Fruit fly (Drosophila melanogaster) whole organism, embryonic: ENCODE measurements around the gene CheB38c.

Experiments used
- Asciz ChIP-seq: fragments of 200-800 bp; sonication (Bioruptor generic); optimal IDR thresholded peaks from 2 replicates; lab custom pipeline; 2017; ENCODE audit warnings: missing biosample characterization, mild to moderate bottlenecking, missing genetic modification characterization, missing genetic modification reagents
- Atf6 ChIP-seq: fragments of 200-800 bp; sonication (Bioruptor generic); IDR thresholded peaks from 2 replicates; pipeline ENCODE4 v1.3.6; 2022; ENCODE audit warnings: missing biosample characterization, missing genetic modification characterization
- Awh ChIP-seq: fragments of 200-800 bp; sonication (Bioruptor generic); IDR thresholded peaks from 2 replicates; pipeline ENCODE4, ENCODE4 v1.3.6; 2022; ENCODE audit warnings: missing biosample characterization, missing genetic modification characterization
- CG10274 ChIP-seq: fragments of 200-800 bp; sonication (Bioruptor generic); optimal IDR thresholded peaks from 3 replicates; lab custom pipeline; 2017; ENCODE audit warnings: missing biosample characterization, mild to moderate bottlenecking, missing genetic modification characterization
- CG12391 ChIP-seq: fragments of 200-800 bp; sonication (Bioruptor generic); optimal IDR thresholded peaks from 3 replicates; lab custom pipeline; 2018; ENCODE audit warnings: missing biosample characterization, mild to moderate bottlenecking, missing genetic modification characterization, moderate library complexity
- CG13287 ChIP-seq: fragments of 200-800 bp; sonication (Bioruptor generic); IDR thresholded peaks from 2 replicates; pipeline ENCODE4 v1.3.6; 2022; ENCODE audit warnings: missing biosample characterization, missing genetic modification characterization; ENCODE audit not compliant: partially characterized antibody
- CG14050 ChIP-seq: fragments of 200-800 bp; sonication (Bioruptor generic); IDR thresholded peaks from 3 replicates; pipeline ENCODE4 v1.3.6; 2022; ENCODE audit warnings: missing biosample characterization, missing genetic modification characterization
- CG15269 ChIP-seq: fragments of 200-800 bp; sonication (Bioruptor generic); optimal IDR thresholded peaks from 2 replicates; lab custom pipeline; 2018; ENCODE audit warnings: missing biosample characterization, mild to moderate bottlenecking, missing genetic modification characterization, moderate library complexity
- CG1529 ChIP-seq: fragments of 200-800 bp; sonication (Bioruptor generic); optimal IDR thresholded peaks from 3 replicates; lab custom pipeline; 2018; ENCODE audit warnings: missing biosample characterization, missing genetic modification characterization
- CG17359 ChIP-seq: fragments of 200-800 bp; sonication (Bioruptor generic); optimal IDR thresholded peaks from 3 replicates; lab custom pipeline; 2018; ENCODE audit warnings: missing biosample characterization, mild to moderate bottlenecking, missing genetic modification characterization, moderate library complexity
- CG18262 ChIP-seq: fragments of 200-800 bp; optimal IDR thresholded peaks from 3 replicates; lab custom pipeline; 2019; ENCODE audit warnings: missing biosample characterization, mild to moderate bottlenecking, missing genetic modification characterization, moderate library complexity
- CG2678 ChIP-seq: fragments of 200-800 bp; sonication (Bioruptor generic); optimal IDR thresholded peaks from 3 replicates; lab custom pipeline; 2019; ENCODE audit warnings: missing biosample characterization, mild to moderate bottlenecking, missing genetic modification characterization, moderate library complexity
- CG31388 ChIP-seq: fragments of 200-800 bp; sonication (Bioruptor generic); optimal IDR thresholded peaks from 2 replicates; lab custom pipeline; 2016; ENCODE audit warnings: missing biosample characterization, missing genetic modification characterization
- CG32767 ChIP-seq: fragments of 200-800 bp; sonication (Bioruptor generic); IDR thresholded peaks from 2 replicates; pipeline ENCODE4 v1.3.6; 2022; ENCODE audit warnings: missing biosample characterization, missing genetic modification characterization
- CG4282 ChIP-seq: fragments of 200-800 bp; sonication (Bioruptor generic); optimal IDR thresholded peaks from 2 replicates; lab custom pipeline; 2016; ENCODE audit warnings: missing biosample characterization, missing genetic modification characterization
- CG4424 ChIP-seq: fragments of 200-800 bp; sonication (Bioruptor generic); optimal IDR thresholded peaks from 3 replicates; lab custom pipeline; 2016; ENCODE audit warnings: missing biosample characterization, missing genetic modification characterization
- CG5180 ChIP-seq: fragments of 200-800 bp; sonication (Bioruptor generic); optimal IDR thresholded peaks from 3 replicates; lab custom pipeline; 2017; ENCODE audit warnings: missing biosample characterization, missing genetic modification characterization, mild to moderate bottlenecking, moderate library complexity, missing genetic modification reagents
- CG7556 ChIP-seq: fragments of 200-800 bp; sonication (Bioruptor generic); optimal IDR thresholded peaks from 2 replicates; lab custom pipeline; 2017; ENCODE audit warnings: missing biosample characterization, mild to moderate bottlenecking, missing genetic modification characterization
- CG7745 ChIP-seq: fragments of 200-800 bp; sonication (Bioruptor generic); optimal IDR thresholded peaks from 2 replicates; lab custom pipeline; 2018; ENCODE audit warnings: missing biosample characterization, mild to moderate bottlenecking, missing genetic modification characterization, moderate library complexity
- CG8944 ChIP-seq: fragments of 200-800 bp; sonication (Bioruptor generic); optimal IDR thresholded peaks from 3 replicates; lab custom pipeline; 2016; ENCODE audit warnings: missing biosample characterization, missing genetic modification characterization
- CG9437 ChIP-seq: fragments of 200-800 bp; sonication (Bioruptor generic); optimal IDR thresholded peaks from 2 replicates; lab custom pipeline; 2018; ENCODE audit warnings: missing biosample characterization, mild to moderate bottlenecking, missing genetic modification characterization
- CkIIα-i1 ChIP-seq: fragments of 200-800 bp; sonication (Bioruptor generic); IDR thresholded peaks from 2 replicates; pipeline ENCODE4 v1.3.6; 2022; ENCODE audit warnings: missing biosample characterization, missing genetic modification characterization
- D19A ChIP-seq: fragments of 200-800 bp; optimal IDR thresholded peaks from 3 replicates; lab custom pipeline; 2019; ENCODE audit warnings: missing biosample characterization, mild to moderate bottlenecking, missing genetic modification characterization, moderate library complexity
- E2f2 ChIP-seq: fragments of 200-800 bp; sonication (Bioruptor generic); IDR thresholded peaks from 2 replicates; pipeline ENCODE4 v1.3.6; 2022; ENCODE audit warnings: missing biosample characterization, missing genetic modification characterization
- Hr51 ChIP-seq, 2 experiments: fragments of 200-800 bp; sonication (Bioruptor generic); optimal IDR thresholded peaks; 2 replicates in 1 of 2; 3 replicates in 1 of 2; lab custom pipeline; 2016 to 2018; ENCODE audit warnings: missing biosample characterization in 2 of 2, missing genetic modification characterization in 2 of 2, mild to moderate bottlenecking in 1 of 2, moderate library complexity in 1 of 2
- Lpt ChIP-seq: fragments of >200 bp; optimal IDR thresholded peaks from 2 replicates; lab custom pipeline; 2018; ENCODE audit warnings: missing biosample characterization, missing genetic modification characterization
- Mad ChIP-seq: fragments of 200-800 bp; sonication (Bioruptor generic); optimal IDR thresholded peaks from 2 replicates; lab custom pipeline; 2016; ENCODE audit warnings: missing biosample characterization, missing genetic modification characterization
- NfI ChIP-seq: fragments of 200-800 bp; sonication (Bioruptor generic); optimal IDR thresholded peaks from 3 replicates; lab custom pipeline; 2018; ENCODE audit warnings: missing biosample characterization, mild to moderate bottlenecking, missing genetic modification characterization, moderate library complexity
- Oaz ChIP-seq: fragments of 200-800 bp; sonication (Bioruptor generic); IDR thresholded peaks from 2 replicates; pipeline ENCODE4 v1.3.6; 2022; ENCODE audit warnings: missing biosample characterization, missing genetic modification characterization
- Oli ChIP-seq: fragments of 200-800 bp; sonication (Bioruptor generic); optimal IDR thresholded peaks from 2 replicates; lab custom pipeline; 2018; ENCODE audit warnings: missing biosample characterization, mild to moderate bottlenecking, missing genetic modification characterization, moderate library complexity
- Vsx1 ChIP-seq: fragments of 200-800 bp; sonication (Bioruptor generic); optimal IDR thresholded peaks from 2 replicates; lab custom pipeline; 2017; ENCODE audit warnings: missing biosample characterization, mild to moderate bottlenecking, missing genetic modification characterization, missing genetic modification reagents
- ap ChIP-seq: fragments of 200-800 bp; sonication (Bioruptor generic); IDR thresholded peaks from 2 replicates; pipeline ENCODE4 v1.3.6; 2022; ENCODE audit warnings: missing biosample characterization, missing genetic modification characterization
- cato ChIP-seq: fragments of 200-800 bp; sonication (Bioruptor generic); optimal IDR thresholded peaks from 2 replicates; lab custom pipeline; 2016; ENCODE audit warnings: missing biosample characterization, missing genetic modification characterization, borderline replicate concordance
- fd96Cb ChIP-seq: fragments of 200-800 bp; sonication (Bioruptor generic); optimal IDR thresholded peaks from 2 replicates; lab custom pipeline; 2018; ENCODE audit warnings: missing biosample characterization, mild to moderate bottlenecking, missing genetic modification characterization, moderate library complexity
- gem ChIP-seq: fragments of 200-800 bp; sonication (Bioruptor generic); optimal IDR thresholded peaks from 2 replicates; lab custom pipeline; 2019; ENCODE audit warnings: missing biosample characterization, mild to moderate bottlenecking, missing genetic modification characterization, moderate library complexity
- grau ChIP-seq: fragments of 200-800 bp; optimal IDR thresholded peaks from 3 replicates; lab custom pipeline; 2019; ENCODE audit warnings: missing biosample characterization, mild to moderate bottlenecking, missing genetic modification characterization, moderate library complexity
- gsb-n ChIP-seq: fragments of 200-800 bp; sonication (Bioruptor generic); optimal IDR thresholded peaks from 3 replicates; lab custom pipeline; 2018; ENCODE audit warnings: missing biosample characterization, mild to moderate bottlenecking, missing genetic modification characterization
- ham ChIP-seq: fragments of 200-800 bp; sonication (Bioruptor generic); IDR thresholded peaks from 2 replicates; pipeline ENCODE4 v1.3.6; 2022; ENCODE audit warnings: missing biosample characterization, missing genetic modification characterization
- nau ChIP-seq: fragments of 200-800 bp; sonication (Bioruptor generic); optimal IDR thresholded peaks from 3 replicates; lab custom pipeline; 2017; ENCODE audit warnings: missing biosample characterization, mild to moderate bottlenecking, missing genetic modification characterization, missing genetic modification reagents
- odd ChIP-seq: fragments of 200-800 bp; sonication (Bioruptor generic); optimal IDR thresholded peaks from 2 replicates; lab custom pipeline; 2017; ENCODE audit warnings: missing biosample characterization, mild to moderate bottlenecking, missing genetic modification characterization
- rib ChIP-seq: fragments of 200-800 bp; sonication (Bioruptor generic); IDR thresholded peaks from 2 replicates; pipeline ENCODE4 v1.3.6; 2022; ENCODE audit warnings: missing biosample characterization, missing genetic modification characterization
- sens-2 ChIP-seq: fragments of 200-800 bp; sonication (Bioruptor generic); IDR thresholded peaks from 2 replicates; pipeline ENCODE4 v1.3.6; 2022; ENCODE audit warnings: missing biosample characterization, missing genetic modification characterization
- stc ChIP-seq: fragments of 200-800 bp; sonication (Bioruptor generic); IDR thresholded peaks from 2 replicates; pipeline ENCODE4 v1.3.6; 2022; ENCODE audit warnings: missing biosample characterization, missing genetic modification characterization
- tap ChIP-seq: fragments of 200-800 bp; optimal IDR thresholded peaks from 3 replicates; lab custom pipeline; 2019; ENCODE audit warnings: missing biosample characterization, mild to moderate bottlenecking, missing genetic modification characterization, moderate library complexity
- tll ChIP-seq, 2 experiments: fragments of 200-800 bp in 1 of 2; fragments of >200 bp in 1 of 2; sonication (Bioruptor generic) in 1 of 2; optimal IDR thresholded peaks; 2 replicates each; lab custom pipeline; 2017 to 2019; ENCODE audit warnings: missing biosample characterization in 2 of 2, missing genetic modification characterization in 2 of 2, mild to moderate bottlenecking in 1 of 2, moderate library complexity in 1 of 2
- ttk ChIP-seq: fragments of 200-800 bp; sonication (Bioruptor generic); IDR thresholded peaks from 2 replicates; pipeline ENCODE4 v2.1.2; 2022; ENCODE audit warnings: missing biosample characterization, missing genetic modification characterization
- tup ChIP-seq: fragments of 200-800 bp; sonication (Bioruptor generic); optimal IDR thresholded peaks from 2 replicates; lab custom pipeline; 2016; ENCODE audit warnings: missing biosample characterization, mild to moderate bottlenecking, missing genetic modification characterization, moderate library complexity
- vvl ChIP-seq: fragments of 200-800 bp; sonication (Bioruptor generic); IDR thresholded peaks from 2 replicates; pipeline ENCODE4 v1.3.6; 2022; ENCODE audit warnings: missing biosample characterization, missing genetic modification characterization
- wor ChIP-seq: fragments of 200-800 bp; sonication (Bioruptor generic); IDR thresholded peaks from 2 replicates; pipeline ENCODE4 v1.3.6; 2022; ENCODE audit warnings: missing biosample characterization, missing genetic modification characterization

CheB38c gene

dm6 chr2L:20811039-20811652 lies 9.5 kb downstream of the CheB38c start (continued):
- TF ChIP-seq CG12391 (tag; lab: Kevin White, UChicago): peak; percentile 51
- peak; percentile 62 for TF ChIP-seq grau (tag; lab: Kevin White, UChicago)
- TF ChIP-seq tup (GFP tag; lab: Kevin White, UChicago): peak; percentile 11
- no peak for TF ChIP-seq CG8944 (GFP tag; lab: Kevin White, UChicago)
- peak; percentile 57; the same call in 1 of the 2 replicates for TF ChIP-seq Awh (GFP tag; lab: Robert Waterston, UW)
- peak; percentile 38 for TF ChIP-seq CG9437
- peak; percentile 39 for TF ChIP-seq fd96Cb (tag; lab: Kevin White, UChicago)
- peak; percentile 39; the same call in 1 of the 2 replicates for TF ChIP-seq Atf6 (GFP tag; lab: Robert Waterston, UW)
- TF ChIP-seq gsb-n (tag; lab: Kevin White, UChicago): peak; percentile 34
- TF ChIP-seq Vsx1 (GFP tag; lab: Kevin White, UChicago): no peak
- peak; percentile 37 for TF ChIP-seq CG7556 (GFP tag; lab: Kevin White, UChicago)
- TF ChIP-seq wor: 0 out of 2 replicates have a peak, but pooled peaks have one; percentile 16
- peak; percentile 18 for TF ChIP-seq nau (GFP tag; lab: Kevin White, UChicago)
- peak; percentile 55 for TF ChIP-seq CG18262
- TF ChIP-seq CG15269 (tag; lab: Kevin White, UChicago): peak; percentile 80
- TF ChIP-seq Oaz (GFP tag; lab: Robert Waterston, UW): peak; percentile 48
- TF ChIP-seq CG10274 (GFP tag; lab: Kevin White, UChicago): peak; percentile 9
- TF ChIP-seq Asciz: peak; percentile 66
- TF ChIP-seq CG17359 (tag; lab: Kevin White, UChicago): peak; percentile 74
- peak; percentile 49 for TF ChIP-seq CG14050 (GFP tag; lab: Robert Waterston, UW)
- TF ChIP-seq Oli (tag; lab: Kevin White, UChicago): peak; percentile 43
- TF ChIP-seq CkIIα-i1 (GFP tag; lab: Robert Waterston, UW): no peak
- TF ChIP-seq gem (tag; lab: Kevin White, UChicago): peak; percentile 77
- TF ChIP-seq odd (GFP tag; lab: Kevin White, UChicago): peak; percentile 7
- 0 out of 2 replicates have a peak, but pooled peaks have one; percentile 51 for TF ChIP-seq vvl
- TF ChIP-seq tap: peak; percentile 68
- TF ChIP-seq rib (GFP tag; lab: Robert Waterston, UW): no peak
- peak in 1 of 2 experiments; percentile 80 for TF ChIP-seq Hr51 (GFP tag; optimal IDR thresholded peaks at IDR 0.05; lab: Kevin White, UChicago)
- peak; percentile 23 for TF ChIP-seq CG4424
- TF ChIP-seq CG13287: no peak
- TF ChIP-seq CG32767 (GFP tag; lab: Robert Waterston, UW): no peak; the same call in none of the 2 replicates
- TF ChIP-seq stc (GFP tag; lab: Robert Waterston, UW): 0 out of 2 replicates have a peak, but pooled peaks have one; percentile 30
- TF ChIP-seq CG1529 (GFP tag; lab: Kevin White, UChicago): peak; percentile 19
- TF ChIP-seq Mad (GFP tag; lab: Kevin White, UChicago): no peak
- peak; percentile 2 for TF ChIP-seq cato (GFP tag; lab: Kevin White, UChicago)
- TF ChIP-seq CG7745 (tag; lab: Kevin White, UChicago): no peak
- TF ChIP-seq CG2678 (tag; lab: Kevin White, UChicago): peak; percentile 66
- no peak for TF ChIP-seq tll (GFP tag; optimal IDR thresholded peaks at IDR 0.05; lab: Kevin White, UChicago)
- TF ChIP-seq sens-2: no peak
- peak; percentile 68 for TF ChIP-seq D19A
- peak; percentile 53 for TF ChIP-seq NfI (GFP tag; lab: Kevin White, UChicago)
- peak; percentile 44; the same call in 1 of the 2 replicates for TF ChIP-seq ttk
- TF ChIP-seq CG31388 (GFP tag; lab: Kevin White, UChicago): no peak
- TF ChIP-seq Lpt: no peak
- no peak for TF ChIP-seq ham
- TF ChIP-seq E2f2 (GFP tag; lab: Robert Waterston, UW): peak; percentile 59
- TF ChIP-seq CG4282 (GFP tag; lab: Kevin White, UChicago): no peak
- TF ChIP-seq CG5180: peak; percentile 28
- TF ChIP-seq ap (GFP tag; lab: Robert Waterston, UW): peak; percentile 54; the same call in 1 of the 2 replicates
